Comparison of ENCODE assay signal across 2 fruit fly cellular contexts in genomic region chr2L:14237510-14238277, dm6.
A peak's percentile ranks its signal among the peaks of the same experiment; 100 is the strongest.
TF ChIP-seq lines count a peak whose summit lies in the region.

No protein-coding gene starts in this region.

TF ChIP-seq in whole organism, embryonic, 481 proteins besides CTCF, POLR2A, EP300 and RAD21 (continued from another document and continues in another):
- TF ChIP-seq cato (GFP tag; optimal IDR thresholded peaks at IDR 0.05; lab: Kevin White, UChicago; ENCODE audit: borderline replicate concordance), result no peak
- no peak for TF ChIP-seq CG16813 (GFP tag; IDR thresholded peaks at IDR 0.05; lab: Robert Waterston, UW; ENCODE audit: partially characterized antibody)
- peak; percentile 50 for TF ChIP-seq CG8388 (GFP tag; optimal IDR thresholded peaks at IDR 0.05; lab: Kevin White, UChicago)
- TF ChIP-seq danr (GFP tag; IDR thresholded peaks at IDR 0.05; lab: Robert Waterston, UW), result no peak
- peak; percentile 72 for TF ChIP-seq phol (tag; optimal IDR thresholded peaks at IDR 0.05; lab: Kevin White, UChicago)
- no peak for TF ChIP-seq zfh2 (GFP tag; optimal IDR thresholded peaks at IDR 0.05; lab: Kevin White, UChicago)
- TF ChIP-seq h (optimal IDR thresholded peaks at IDR 0.05; lab: Kevin White, UChicago), result no peak
- TF ChIP-seq CG8281 (tag; optimal IDR thresholded peaks at IDR 0.05; lab: Kevin White, UChicago), result no peak
- TF ChIP-seq CG12155 (GFP tag; optimal IDR thresholded peaks at IDR 0.05; lab: Kevin White, UChicago), result no peak
- TF ChIP-seq ham (GFP tag; IDR thresholded peaks at IDR 0.05; lab: Robert Waterston, UW), result no peak
- TF ChIP-seq CkIIα-i1 (GFP tag; IDR thresholded peaks at IDR 0.05; lab: Robert Waterston, UW), result no peak
- TF ChIP-seq CG10462 (GFP tag; optimal IDR thresholded peaks at IDR 0.05; lab: Kevin White, UChicago), result no peak
- TF ChIP-seq Usf (GFP tag; optimal IDR thresholded peaks at IDR 0.05; lab: Kevin White, UChicago), result no peak
- TF ChIP-seq sima (GFP tag; optimal IDR thresholded peaks at IDR 0.05; lab: Kevin White, UChicago), result no peak
- TF ChIP-seq NFAT (GFP tag; IDR thresholded peaks at IDR 0.05; lab: Robert Waterston, UW), result no peak
- no peak for TF ChIP-seq CG13296 (GFP tag; optimal IDR thresholded peaks at IDR 0.05; lab: Kevin White, UChicago)
- TF ChIP-seq kay (GFP tag; optimal IDR thresholded peaks at IDR 0.05; lab: Kevin White, UChicago), result no peak
- TF ChIP-seq bowl (GFP tag; IDR thresholded peaks at IDR 0.05; lab: Robert Waterston, UW), result no peak
- TF ChIP-seq Atf6 (GFP tag; IDR thresholded peaks at IDR 0.05; lab: Robert Waterston, UW), result no peak
- TF ChIP-seq CG2712 (tag; optimal IDR thresholded peaks at IDR 0.05; lab: Kevin White, UChicago), result peak; percentile 69
- TF ChIP-seq Bdp1 (GFP tag; optimal IDR thresholded peaks at IDR 0.05; lab: Kevin White, UChicago), result no peak
- TF ChIP-seq pfk (GFP tag; optimal IDR thresholded peaks at IDR 0.05; lab: Kevin White, UChicago), result no peak
- no peak for TF ChIP-seq Bgb (GFP tag; IDR thresholded peaks at IDR 0.05; lab: Robert Waterston, UW; ENCODE audit: partially characterized antibody)
- TF ChIP-seq CG2199 (GFP tag; IDR thresholded peaks at IDR 0.05; lab: Robert Waterston, UW), result no peak
- no peak for TF ChIP-seq cg (GFP tag; optimal IDR thresholded peaks at IDR 0.05; lab: Kevin White, UChicago)
- TF ChIP-seq nom (GFP tag; optimal IDR thresholded peaks at IDR 0.05; lab: Kevin White, UChicago), result peak; percentile 72
- TF ChIP-seq CG1647 (GFP tag; optimal IDR thresholded peaks at IDR 0.05; lab: Kevin White, UChicago), result no peak
- TF ChIP-seq gem (tag; optimal IDR thresholded peaks at IDR 0.05; lab: Kevin White, UChicago), result peak; percentile 72
- no peak for TF ChIP-seq en (GFP tag; optimal IDR thresholded peaks at IDR 0.05; lab: Kevin White, UChicago)
- TF ChIP-seq CG12219 (GFP tag; optimal IDR thresholded peaks at IDR 0.05; lab: Kevin White, UChicago), result peak; percentile 32
- no peak for TF ChIP-seq Sin3A (optimal IDR thresholded peaks at IDR 0.05; lab: Kevin White, UChicago)
- no peak for TF ChIP-seq rib (GFP tag; IDR thresholded peaks at IDR 0.05; lab: Robert Waterston, UW)
- TF ChIP-seq CG4360 (GFP tag; IDR thresholded peaks at IDR 0.05; lab: Robert Waterston, UW), result no peak
- peak; percentile 18 for TF ChIP-seq CG13775 (GFP tag; optimal IDR thresholded peaks at IDR 0.05; lab: Kevin White, UChicago)
- TF ChIP-seq MBD-R2 (GFP tag; IDR thresholded peaks at IDR 0.05; lab: Robert Waterston, UW), result no peak
- peak in 1 of 3 experiments; percentile 59 for TF ChIP-seq lola (GFP tag; optimal IDR thresholded peaks at IDR 0.05; lab: Kevin White, UChicago)
- TF ChIP-seq cwo (GFP tag; optimal IDR thresholded peaks at IDR 0.05; lab: Kevin White, UChicago), result no peak
- no peak for TF ChIP-seq Lpt (GFP tag; optimal IDR thresholded peaks at IDR 0.05; lab: Kevin White, UChicago)
- TF ChIP-seq CG10959 (GFP tag; IDR thresholded peaks at IDR 0.05; lab: Robert Waterston, UW), result no peak
- TF ChIP-seq z (GFP tag; IDR thresholded peaks at IDR 0.05; lab: Robert Waterston, UW), result no peak
- peak; percentile 6 for TF ChIP-seq CG18619 (GFP tag; optimal IDR thresholded peaks at IDR 0.05; lab: Kevin White, UChicago)
- TF ChIP-seq nerfin-2 (GFP tag; IDR thresholded peaks at IDR 0.05; lab: Robert Waterston, UW; ENCODE audit: partially characterized antibody), result no peak
- TF ChIP-seq CG6689 (GFP tag; IDR thresholded peaks at IDR 0.05; lab: Robert Waterston, UW), result peak; percentile 43
- TF ChIP-seq CG17568 (GFP tag; optimal IDR thresholded peaks at IDR 0.05; lab: Kevin White, UChicago), result no peak
- no peak for TF ChIP-seq CG10274 (GFP tag; optimal IDR thresholded peaks at IDR 0.05; lab: Kevin White, UChicago)
- no peak for TF ChIP-seq HLH3B (GFP tag; IDR thresholded peaks at IDR 0.05; lab: Robert Waterston, UW)
- no peak for TF ChIP-seq slou (GFP tag; optimal IDR thresholded peaks at IDR 0.05; lab: Kevin White, UChicago)
- no peak for TF ChIP-seq D19B (GFP tag; optimal IDR thresholded peaks at IDR 0.05; lab: Kevin White, UChicago)
- TF ChIP-seq CG6683 (GFP tag; optimal IDR thresholded peaks at IDR 0.05; lab: Kevin White, UChicago), result no peak
- TF ChIP-seq CoRest (tag; optimal IDR thresholded peaks at IDR 0.05; lab: Kevin White, UChicago), result peak; percentile 64
- no peak for TF ChIP-seq CG7963 (GFP tag; IDR thresholded peaks at IDR 0.05; lab: Robert Waterston, UW; ENCODE audit: partially characterized antibody)
- no peak for TF ChIP-seq Lhr (GFP tag; optimal IDR thresholded peaks at IDR 0.05; lab: Kevin White, UChicago)
- TF ChIP-seq CG15479 (GFP tag; optimal IDR thresholded peaks at IDR 0.05; lab: Kevin White, UChicago), result no peak
- TF ChIP-seq Fer2 (tag; optimal IDR thresholded peaks at IDR 0.05; lab: Kevin White, UChicago), result no peak
- no peak for TF ChIP-seq tin (GFP tag; optimal IDR thresholded peaks at IDR 0.05; lab: Kevin White, UChicago)
- TF ChIP-seq CG4424 (GFP tag; optimal IDR thresholded peaks at IDR 0.05; lab: Kevin White, UChicago), result peak; percentile 53
- TF ChIP-seq Xbp1 (GFP tag; optimal IDR thresholded peaks at IDR 0.05; lab: Kevin White, UChicago), result peak; percentile 18
- TF ChIP-seq vfl (GFP tag; optimal IDR thresholded peaks at IDR 0.05; lab: Kevin White, UChicago), result no peak
- no peak for TF ChIP-seq btn (GFP tag; optimal IDR thresholded peaks at IDR 0.05; lab: Kevin White, UChicago)
- TF ChIP-seq E2f2 (GFP tag; IDR thresholded peaks at IDR 0.05; lab: Robert Waterston, UW), result no peak
- 0 out of 3 replicates have a peak, but pooled peaks have one; percentile 21 for TF ChIP-seq Optix (GFP tag; IDR thresholded peaks at IDR 0.05; lab: Robert Waterston, UW)
- no peak for TF ChIP-seq Nf-YA (GFP tag; IDR thresholded peaks at IDR 0.05; lab: Robert Waterston, UW)
- no peak for TF ChIP-seq CG6854 (GFP tag; optimal IDR thresholded peaks at IDR 0.05; lab: Kevin White, UChicago)
- TF ChIP-seq CG11723 (GFP tag; optimal IDR thresholded peaks at IDR 0.05; lab: Kevin White, UChicago), result peak; percentile 28
- no peak for TF ChIP-seq Side (GFP tag; optimal IDR thresholded peaks at IDR 0.05; lab: Kevin White, UChicago)
- TF ChIP-seq CG11504 (tag; optimal IDR thresholded peaks at IDR 0.05; lab: Kevin White, UChicago), result peak; percentile 64
- no peak for TF ChIP-seq pnt (GFP tag; optimal IDR thresholded peaks at IDR 0.05; lab: Kevin White, UChicago)
- TF ChIP-seq inv (GFP tag; IDR thresholded peaks at IDR 0.05; lab: Robert Waterston, UW; ENCODE audit: partially characterized antibody), result no peak
- TF ChIP-seq Spps (tag; optimal IDR thresholded peaks at IDR 0.05; lab: Kevin White, UChicago), result peak; percentile 36

TF ChIP-seq in whole organism, prepupa, 60 proteins besides CTCF, POLR2A, EP300 and RAD21 (continued from another document):
- TF ChIP-seq esn (GFP tag; optimal IDR thresholded peaks at IDR 0.05; lab: Kevin White, UChicago) (peak; percentile 72), CG6808 (GFP tag; optimal IDR thresholded peaks at IDR 0.05; lab: Kevin White, UChicago) (peak; percentile 87), Sox102F (GFP tag; optimal IDR thresholded peaks at IDR 0.05; lab: Kevin White, UChicago) (peak; percentile 53), CG16779 (tag; optimal IDR thresholded peaks at IDR 0.05; lab: Kevin White, UChicago) (peak; percentile 67), dsx (GFP tag; optimal IDR thresholded peaks at IDR 0.05; lab: Kevin White, UChicago; ENCODE audit: poor library complexity, severe bottlenecking) (peak; percentile 79), pdm3 (GFP tag; optimal IDR thresholded peaks at IDR 0.05; lab: Kevin White, UChicago) (peak; percentile 83), CG4318 (GFP tag; optimal IDR thresholded peaks at IDR 0.05; lab: Kevin White, UChicago) (peak; percentile 67), ss (GFP tag; optimal IDR thresholded peaks at IDR 0.05; lab: Kevin White, UChicago) (peak; percentile 53 to 86), cyc (GFP tag; optimal IDR thresholded peaks at IDR 0.05; lab: Kevin White, UChicago) (peak; percentile 42), CG3919 (GFP tag; optimal IDR thresholded peaks at IDR 0.05; lab: Kevin White, UChicago) (peak; percentile 72), Hr38 (GFP tag; optimal IDR thresholded peaks at IDR 0.05; lab: Kevin White, UChicago) (no peak), lz (GFP tag; optimal IDR thresholded peaks at IDR 0.05; lab: Kevin White, UChicago) (peak; percentile 55), Hr39 (GFP tag; optimal IDR thresholded peaks at IDR 0.05; lab: Kevin White, UChicago) (peak; percentile 39), dac (GFP tag; optimal IDR thresholded peaks at IDR 0.05; lab: Kevin White, UChicago) (peak; percentile 58), CG32006 (GFP tag; optimal IDR thresholded peaks at IDR 0.05; lab: Kevin White, UChicago) (peak; percentile 90), achi (GFP tag; optimal IDR thresholded peaks at IDR 0.05; lab: Kevin White, UChicago) (peak; percentile 80), Sox15 (GFP tag; optimal IDR thresholded peaks at IDR 0.05; lab: Kevin White, UChicago) (peak; percentile 67), CG1621 (tag; optimal IDR thresholded peaks at IDR 0.05; lab: Kevin White, UChicago) (peak; percentile 80), fd85E (GFP tag; optimal IDR thresholded peaks at IDR 0.05; lab: Kevin White, UChicago) (peak; percentile 2), CG6854 (GFP tag; optimal IDR thresholded peaks at IDR 0.05; lab: Kevin White, UChicago) (no peak), fd59A (GFP tag; optimal IDR thresholded peaks at IDR 0.05; lab: Kevin White, UChicago) (peak; percentile 86), Blimp-1 (GFP tag; optimal IDR thresholded peaks at IDR 0.05; lab: Kevin White, UChicago) (peak; percentile 43), CG9139 (GFP tag; optimal IDR thresholded peaks at IDR 0.05; lab: Kevin White, UChicago) (peak; percentile 37), topi (GFP tag; optimal IDR thresholded peaks at IDR 0.05; lab: Kevin White, UChicago) (peak; percentile 60), CG15336 (GFP tag; IDR thresholded peaks at IDR 0.05; lab: Robert Waterston, UW) (peak; percentile 78), CG8119 (GFP tag; IDR thresholded peaks at IDR 0.05; lab: Robert Waterston, UW) (peak; percentile 80; the same call in 2 of the 3 replicates), spab (GFP tag; optimal IDR thresholded peaks at IDR 0.05; lab: Kevin White, UChicago) (peak; percentile 83), net (GFP tag; optimal IDR thresholded peaks at IDR 0.05; lab: Kevin White, UChicago) (peak; percentile 71), Eip75B (GFP tag; optimal IDR thresholded peaks at IDR 0.05; lab: Kevin White, UChicago) (peak; percentile 73), CG11294 (GFP tag; IDR thresholded peaks at IDR 0.05; lab: Robert Waterston, UW) (no peak), Ets21C (GFP tag; optimal IDR thresholded peaks at IDR 0.05; lab: Kevin White, UChicago) (peak; percentile 32), Lpt (GFP tag; optimal IDR thresholded peaks at IDR 0.05; lab: Kevin White, UChicago) (peak; percentile 65), CG34406 (GFP tag; optimal IDR thresholded peaks at IDR 0.05; lab: Kevin White, UChicago) (peak; percentile 85), CG11902 (GFP tag; optimal IDR thresholded peaks at IDR 0.05; lab: Kevin White, UChicago) (peak; percentile 65), CG11762 (GFP tag; optimal IDR thresholded peaks at IDR 0.05; lab: Kevin White, UChicago; ENCODE audit: insufficient read depth) (peak; percentile 68), acj6 (GFP tag; optimal IDR thresholded peaks at IDR 0.05; lab: Kevin White, UChicago) (peak; percentile 78)
